Worm (Caenorhabditis elegans): ENCODE data around the gene scl-25.
"Not testable (repeated sequence)": the region's sequence is repeated elsewhere in the genome, so short reads cannot be mapped to it uniquely, and the experiment has no call there.

Gene scl-25

DNA sequence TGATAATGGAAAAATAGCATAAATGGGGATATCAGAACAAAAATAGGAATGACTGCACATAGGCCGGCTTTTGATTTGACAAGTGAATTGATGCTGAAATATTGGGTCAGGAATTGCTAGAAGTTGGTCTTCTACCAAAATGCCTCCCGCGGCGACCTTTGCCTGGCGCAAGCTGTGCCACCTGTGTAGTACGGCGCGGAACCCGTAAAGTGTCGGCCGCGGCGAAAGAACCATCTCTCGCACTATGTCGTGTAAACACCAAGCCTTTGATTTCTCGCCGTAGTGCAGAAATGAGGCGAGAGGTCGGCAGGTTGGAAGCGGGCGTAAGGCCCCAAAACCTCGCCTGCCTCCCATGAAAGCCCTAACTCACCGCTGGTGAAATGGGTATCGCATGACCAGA lies 35.9 kb downstream of the scl-25 start:
- TF ChIP-seq lsy-2 (tag; optimal IDR thresholded peaks at IDR 0.05), result no peak
- no peak for TF ChIP-seq snpc-4 (tag; optimal IDR thresholded peaks at IDR 0.05)

DNA sequence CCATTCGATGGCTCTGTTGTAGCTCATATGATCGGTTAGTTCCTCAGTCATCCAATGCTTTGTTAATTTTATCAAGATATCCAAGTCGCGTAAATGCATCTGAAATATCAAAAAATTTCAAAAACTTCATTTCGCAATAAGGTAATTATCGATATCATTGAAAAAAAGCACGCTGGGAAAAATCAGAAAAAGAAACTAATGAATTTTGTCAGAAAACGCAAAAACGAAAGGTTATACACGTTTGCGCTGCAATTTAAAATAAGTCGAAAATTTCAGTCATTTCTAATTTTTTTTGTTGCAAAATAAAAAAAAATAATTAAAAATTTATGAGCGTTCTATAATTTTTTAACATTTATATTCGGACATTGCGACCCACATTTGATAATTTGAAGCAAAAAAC lies 39.4 kb downstream of the scl-25 start, which contains the start of gene K10G4.3:
K10G4.3 (minus strand) TSS at position 101 of the 400 bp plus-strand sequence.
- not testable (repeated sequence) for TF ChIP-seq ZK546.5, nhr-12, nhr-10 (tag; optimal IDR thresholded peaks at IDR 0.05)

DNA sequence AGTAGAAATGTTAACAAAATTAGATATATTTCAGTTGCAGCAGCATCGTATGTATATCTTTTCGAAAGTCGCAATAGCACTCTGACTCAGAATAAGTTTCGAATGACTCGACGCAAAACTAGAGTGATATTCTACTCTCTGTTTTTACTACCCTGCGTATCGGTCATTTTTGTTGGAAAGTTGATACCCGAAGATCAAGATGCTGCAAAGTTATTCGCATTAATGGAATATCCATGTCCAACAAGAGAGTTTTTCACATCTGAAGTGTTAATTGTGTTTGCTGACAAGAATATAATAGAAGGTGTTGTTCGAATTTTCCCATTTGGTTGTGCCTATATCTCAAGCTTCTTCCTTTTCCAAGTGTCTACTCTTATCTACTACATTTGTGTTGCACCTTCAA lies 46.6 kb downstream of the scl-25 start:
- TF ChIP-seq Y55F3AM.14 (GFP tag; optimal IDR thresholded peaks at IDR 0.05) (no peak), ceh-82 (tag; optimal IDR thresholded peaks at IDR 0.05) (no peak), F13H6.1 (tag; optimal IDR thresholded peaks at IDR 0.05) (no peak), skn-1 (tag; optimal IDR thresholded peaks at IDR 0.05) (no peak), snpc-4 (tag; optimal IDR thresholded peaks at IDR 0.05) (no peak), nhr-237 (tag; optimal IDR thresholded peaks at IDR 0.05) (no peak), nhr-12 (tag; optimal IDR thresholded peaks at IDR 0.05) (no peak), aly-2 (tag; optimal IDR thresholded peaks at IDR 0.05) (no peak), lin-13 (GFP tag; optimal IDR thresholded peaks at IDR 0.05) (no peak), ztf-11 (tag; optimal IDR thresholded peaks at IDR 0.05) (no peak), unc-39 (tag; optimal IDR thresholded peaks at IDR 0.05) (no peak), nhr-10 (tag; optimal IDR thresholded peaks at IDR 0.05) (no peak), nhr-6 (tag; optimal IDR thresholded peaks at IDR 0.05) (no peak), sma-3 (GFP tag; optimal IDR thresholded peaks at IDR 0.05) (no peak), sma-9 (GFP tag; optimal IDR thresholded peaks at IDR 0.05) (no peak), sma-9 (tag; optimal IDR thresholded peaks at IDR 0.05) (no peak), peb-1 (tag; optimal IDR thresholded peaks at IDR 0.05) (no peak), unc-62 (GFP tag; optimal IDR thresholded peaks at IDR 0.05) (no peak)

DNA sequence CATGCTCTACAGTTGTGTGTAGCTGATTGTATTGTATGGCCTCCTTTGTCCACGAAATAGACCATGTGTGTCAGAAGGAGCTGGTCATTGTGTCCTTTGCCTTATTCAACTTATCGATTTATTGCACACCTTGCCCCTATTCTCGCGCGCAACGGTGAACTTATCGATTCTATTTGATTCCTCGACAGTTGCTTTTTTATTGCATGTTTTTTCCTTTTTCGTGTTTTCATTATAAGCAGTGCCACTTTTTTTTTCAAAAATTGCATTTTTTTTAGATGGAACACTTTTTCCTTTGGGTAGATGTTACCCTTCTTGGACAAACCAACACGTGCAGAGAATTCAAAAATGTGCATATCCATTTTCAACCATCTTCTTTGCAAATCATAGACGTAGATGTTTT lies 47.8 kb downstream of the scl-25 start, which contains the start of gene K10G4.10:
K10G4.10 (plus strand) TSS at position 301 of the 400 bp plus-strand sequence.
- no peak for TF ChIP-seq unc-39 (tag; optimal IDR thresholded peaks at IDR 0.05)
- TF ChIP-seq mdl-1 (tag; optimal IDR thresholded peaks at IDR 0.05), result no peak
- no peak for TF ChIP-seq skn-1 (tag; optimal IDR thresholded peaks at IDR 0.05)
